Fruit fly (Drosophila melanogaster): ENCODE measurements around the gene hep.

hep gene

DNA sequence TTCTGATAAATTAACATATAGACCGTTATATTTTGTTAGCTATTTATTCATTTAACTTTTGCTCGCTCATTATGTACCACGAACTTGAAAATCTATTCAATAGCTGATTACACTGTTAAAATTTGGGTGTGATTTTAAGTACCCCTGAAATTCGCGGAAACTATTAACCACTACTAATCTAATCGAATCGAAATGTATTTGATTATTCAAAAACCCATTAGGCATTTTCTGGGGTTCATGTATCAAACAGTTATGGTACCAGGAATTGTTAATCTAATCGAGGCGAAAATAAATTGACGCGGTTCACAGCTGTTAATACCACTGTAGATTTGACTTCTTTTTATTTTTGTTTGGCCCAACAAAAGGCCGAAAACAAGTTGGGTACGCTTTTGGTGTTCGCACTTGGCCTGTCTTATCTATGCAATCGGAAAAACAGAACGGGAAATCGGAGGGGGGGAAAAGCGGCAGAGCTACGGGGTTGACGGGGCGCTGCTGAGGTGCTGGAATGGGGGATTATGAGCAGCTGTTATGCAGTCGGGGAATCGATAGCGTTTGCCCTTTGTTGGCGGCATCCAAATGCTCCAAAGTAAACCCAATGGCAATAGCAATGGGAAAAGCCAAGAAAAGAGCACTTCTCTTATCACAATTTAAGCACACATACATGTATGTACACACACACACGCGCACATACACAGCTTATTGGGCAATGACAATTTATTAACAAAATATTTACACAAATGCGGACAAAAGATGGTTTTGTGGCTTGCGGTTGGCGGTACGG is 2.0 kb downstream of the hep start (continued):
- TF ChIP-seq CG13424 (tag; optimal IDR thresholded peaks at IDR 0.05) (peak; percentile 2), vvl (GFP tag; IDR thresholded peaks at IDR 0.05) (0 out of 2 replicates have a peak, but pooled peaks have one; percentile 7), CG1832 (GFP tag; optimal IDR thresholded peaks at IDR 0.05) (no peak), gt (GFP tag; IDR thresholded peaks at IDR 0.05) (no peak), Hsf (GFP tag; optimal IDR thresholded peaks at IDR 0.05) (peak; percentile 30), CG12219 (GFP tag; optimal IDR thresholded peaks at IDR 0.05) (peak; percentile 41), CG17361 (GFP tag; IDR thresholded peaks at IDR 0.05) (peak; percentile 39; the same call in 1 of the 3 replicates), sc (optimal IDR thresholded peaks at IDR 0.05) (no peak), sc (GFP tag; optimal IDR thresholded peaks at IDR 0.05) (no peak), CG7271 (tag; optimal IDR thresholded peaks at IDR 0.05) (no peak), CG13775 (GFP tag; optimal IDR thresholded peaks at IDR 0.05) (no peak), CG11456 (GFP tag; IDR thresholded peaks at IDR 0.05) (no peak), CG14050 (GFP tag; IDR thresholded peaks at IDR 0.05) (no peak), Oaz (GFP tag; IDR thresholded peaks at IDR 0.05) (no peak), luna (GFP tag; optimal IDR thresholded peaks at IDR 0.05) (no peak), crp (GFP tag; optimal IDR thresholded peaks at IDR 0.05) (no peak), seq (GFP tag; IDR thresholded peaks at IDR 0.05) (no peak), bsh (GFP tag; optimal IDR thresholded peaks at IDR 0.05) (peak in 1 of 2 experiments; percentile 14), vfl (GFP tag; optimal IDR thresholded peaks at IDR 0.05) (no peak), CG12071 (GFP tag; optimal IDR thresholded peaks at IDR 0.05) (peak; percentile 45), CG2678 (tag; optimal IDR thresholded peaks at IDR 0.05) (peak; percentile 52), CG14014 (GFP tag; IDR thresholded peaks at IDR 0.05) (peak; percentile 14; the same call in 1 of the 2 replicates), gce (GFP tag; IDR thresholded peaks at IDR 0.05) (no peak), chn (GFP tag; optimal IDR thresholded peaks at IDR 0.05) (no peak), kni (GFP tag; optimal IDR thresholded peaks at IDR 0.05) (peak; percentile 78)

dm6 chrX:13087333-13087828 is 2.9 kb downstream of the hep start:
- TF ChIP-seq sqz (GFP tag; optimal IDR thresholded peaks at IDR 0.05) (peak; percentile 93), salm (tag; optimal IDR thresholded peaks at IDR 0.05) (no peak), CG13296 (GFP tag; optimal IDR thresholded peaks at IDR 0.05) (peak; percentile 28), chn (GFP tag; optimal IDR thresholded peaks at IDR 0.05) (no peak), CG11723 (GFP tag; optimal IDR thresholded peaks at IDR 0.05) (no peak), CG4424 (GFP tag; optimal IDR thresholded peaks at IDR 0.05) (no peak), bowl (GFP tag; IDR thresholded peaks at IDR 0.05) (no peak), CG10543 (GFP tag; optimal IDR thresholded peaks at IDR 0.05) (peak; percentile 11), Trl (optimal IDR thresholded peaks at IDR 0.05) (peak; percentile 48 to 83), Trl (GFP tag; optimal IDR thresholded peaks at IDR 0.05) (no peak), pho (GFP tag; optimal IDR thresholded peaks at IDR 0.05) (no peak), mirr (GFP tag; optimal IDR thresholded peaks at IDR 0.05) (peak; percentile 84), HmgD (GFP tag; optimal IDR thresholded peaks at IDR 0.05) (no peak), oc (tag; optimal IDR thresholded peaks at IDR 0.05) (no peak), CG1233 (GFP tag; optimal IDR thresholded peaks at IDR 0.05) (no peak), CG9932 (GFP tag; IDR thresholded peaks at IDR 0.05) (no peak; the same call in none of the 2 replicates), odd (GFP tag; optimal IDR thresholded peaks at IDR 0.05) (no peak), CG8478 (optimal IDR thresholded peaks at IDR 0.05) (no peak), CG1024 (GFP tag; IDR thresholded peaks at IDR 0.05) (no peak), Gsc (GFP tag; IDR thresholded peaks at IDR 0.05) (no peak), org-1 (GFP tag; optimal IDR thresholded peaks at IDR 0.05) (no peak), tna (GFP tag; IDR thresholded peaks at IDR 0.05; ENCODE audit: partially characterized antibody) (no peak), Sry-δ (GFP tag; optimal IDR thresholded peaks at IDR 0.05) (no peak), gce (GFP tag; IDR thresholded peaks at IDR 0.05) (no peak), Rfx (GFP tag; IDR thresholded peaks at IDR 0.05) (no peak), CG11696 (GFP tag; IDR thresholded peaks at IDR 0.05) (no peak), CG4360 (GFP tag; IDR thresholded peaks at IDR 0.05) (peak; percentile 67), esg (GFP tag; conservative IDR thresholded peaks at IDR 0.05) (no peak), fru (optimal IDR thresholded peaks at IDR 0.05) (no peak)

All from whole organism, embryonic.